Fruit fly (Drosophila melanogaster) whole organism, pupa: Measurements from ENCODE around the gene Amacr.
A peak's percentile ranks its signal among the peaks of the same experiment; 100 is the strongest.

Source experiments
- CG13204 ChIP-seq: fragments of 200-800 bp; sonication (Bioruptor generic); optimal IDR thresholded peaks from 2 replicates; lab custom pipeline; 2018; ENCODE audit warnings: missing biosample characterization, mild to moderate bottlenecking, missing genetic modification characterization, moderate library complexity
- CG4496 ChIP-seq: fragments of 200-800 bp; sonication (Bioruptor generic); IDR thresholded peaks from 3 replicates; pipeline ENCODE4 v1.3.6; 2022; ENCODE audit warnings: missing biosample characterization, missing genetic modification characterization
- gl ChIP-seq: fragments of 200-800 bp; sonication (Bioruptor generic); optimal IDR thresholded peaks from 2 replicates; lab custom pipeline; 2018; ENCODE audit warnings: missing biosample characterization, mild to moderate bottlenecking, missing genetic modification characterization

- TF ChIP-seq gl (tag; lab: Kevin White, UChicago) (peak; percentile 96), CG4496 (peak; percentile 90), CG13204 (peak; percentile 93)
These were observed 48.1 kb upstream of the Amacr start for dm6 chr2L:20799991-20800897.
